Worm (Caenorhabditis elegans) whole organism, L1 larva: Measurements from ENCODE around the gene dcn-1.

ENCODE experiments used
- C16A3.4 ChIP-seq: fragments of 150-350 bp; optimal IDR thresholded peaks from 2 replicates; lab custom pipeline; 2014; ENCODE audit warnings: missing biosample characterization, missing genetic modification characterization
- C34B4.2 ChIP-seq: sonication (generic microtip); optimal IDR thresholded peaks from 2 replicates; lab custom pipeline; 2017; ENCODE audit warnings: mild to moderate bottlenecking, missing genetic modification characterization, missing compliant biosample characterization
- F16B12.6 ChIP-seq: fragments of 150-350 bp; optimal IDR thresholded peaks from 2 replicates; lab custom pipeline; 2014; ENCODE audit warnings: missing biosample characterization, missing genetic modification characterization
- Y116A8C.19 ChIP-seq: sonication (generic microtip); optimal IDR thresholded peaks from 2 replicates; lab custom pipeline; 2016; ENCODE audit warnings: missing compliant biosample characterization, missing genetic modification characterization, borderline replicate concordance
- aha-1 ChIP-seq: fragments of 150-350 bp; optimal IDR thresholded peaks from 2 replicates; lab custom pipeline; 2014; ENCODE audit warnings: missing biosample characterization, missing genetic modification characterization
- ama-1 ChIP-seq: fragments of 150-350 bp; optimal IDR thresholded peaks from 2 replicates; lab custom pipeline; 2014
- blmp-1 ChIP-seq: fragments of 150-350 bp; optimal IDR thresholded peaks from 2 replicates; lab custom pipeline; 2014; ENCODE audit warnings: missing biosample characterization, missing genetic modification characterization
- ceh-63 ChIP-seq: fragments of 200-800 bp; sonication (Bioruptor generic); optimal IDR thresholded peaks from 2 replicates; lab custom pipeline; 2018; ENCODE audit warnings: mild to moderate bottlenecking, missing genetic modification characterization, missing compliant biosample characterization
- ceh-88 ChIP-seq: fragments of 200-800 bp; sonication (Bioruptor generic); IDR thresholded peaks from 2 replicates; pipeline ENCODE4 v1.3.6; 2022; ENCODE audit warnings: missing genetic modification characterization, missing compliant biosample characterization
- ceh-90 ChIP-seq: sonication (generic microtip); optimal IDR thresholded peaks from 2 replicates; lab custom pipeline; 2016; ENCODE audit warnings: missing genetic modification characterization, missing compliant biosample characterization
- ces-1 ChIP-seq: fragments of 150-350 bp; optimal IDR thresholded peaks from 2 replicates; lab custom pipeline; 2014; ENCODE audit warnings: missing biosample characterization, missing genetic modification reagents, missing genetic modification characterization
- dpl-1 ChIP-seq, 3 experiments: fragments of 150-350 bp in 2 of 3; sonication (generic microtip) in 1 of 3; optimal IDR thresholded peaks; 2 replicates each; lab custom pipeline; 2014 to 2017; ENCODE audit warnings: missing biosample characterization in 3 of 3, missing genetic modification characterization in 3 of 3, missing genetic modification reagents in 3 of 3
- dsc-1 ChIP-seq: sonication (generic microtip); optimal IDR thresholded peaks from 2 replicates; lab custom pipeline; 2016; ENCODE audit warnings: mild to moderate bottlenecking, missing genetic modification characterization, missing compliant biosample characterization
- efl-1 ChIP-seq, 4 experiments: fragments of 150-350 bp; optimal IDR thresholded peaks in 3 of 4; peaks in 1 of 4; 1 replicate in 1 of 4; 2 replicates in 3 of 4; lab custom pipeline; 2014; ENCODE audit warnings: missing biosample characterization in 2 of 4, missing genetic modification characterization in 2 of 4, missing genetic modification reagents in 2 of 4
- efl-3 ChIP-seq: fragments of 200-800 bp; sonication (Bioruptor generic); optimal IDR thresholded peaks from 2 replicates; lab custom pipeline; 2018; ENCODE audit warnings: mild to moderate bottlenecking, missing genetic modification characterization, missing compliant biosample characterization
- elt-3 ChIP-seq, 6 experiments: fragments of 150-350 bp in 1 of 6; sonication (generic microtip); optimal IDR thresholded peaks; 2 replicates each; lab custom pipeline; 2017 to 2018; ENCODE audit warnings: missing biosample characterization in 6 of 6, missing genetic modification characterization in 6 of 6, inconsistent platforms in 1 of 6
- ets-5 ChIP-seq: fragments of 200-800 bp; sonication (Bioruptor generic); IDR thresholded peaks from 2 replicates; pipeline ENCODE4 v1.3.6; 2022; ENCODE audit warnings: missing genetic modification characterization, missing compliant biosample characterization
- fkh-4 ChIP-seq: sonication (generic microtip); optimal IDR thresholded peaks from 2 replicates; lab custom pipeline; 2016; ENCODE audit warnings: missing compliant biosample characterization, missing genetic modification characterization, borderline replicate concordance
- fkh-8 ChIP-seq: sonication (generic microtip); optimal IDR thresholded peaks from 2 replicates; lab custom pipeline; 2016; ENCODE audit warnings: mild to moderate bottlenecking, missing genetic modification characterization, missing compliant biosample characterization
- grh-1 ChIP-seq: fragments of 200-800 bp; sonication (Bioruptor generic); IDR thresholded peaks from 2 replicates; pipeline ENCODE4 v1.3.6; 2022; ENCODE audit warnings: missing genetic modification reagents, missing genetic modification characterization, missing compliant biosample characterization
- hlh-17 ChIP-seq: fragments of 200-800 bp; sonication (Bioruptor generic); optimal IDR thresholded peaks from 2 replicates; lab custom pipeline; 2018; ENCODE audit warnings: missing genetic modification characterization, mild to moderate bottlenecking, missing compliant biosample characterization, moderate library complexity, borderline replicate concordance
- hlh-4 ChIP-seq: sonication (generic microtip); optimal IDR thresholded peaks from 2 replicates; lab custom pipeline; 2016; ENCODE audit warnings: mild to moderate bottlenecking, missing genetic modification characterization, missing compliant biosample characterization
- hpl-2 ChIP-seq: fragments of 150-350 bp; optimal IDR thresholded peaks from 2 replicates; lab custom pipeline; 2014; ENCODE audit warnings: missing biosample characterization, missing genetic modification reagents, missing genetic modification characterization
- irx-1 ChIP-seq: sonication (generic microtip); optimal IDR thresholded peaks from 2 replicates; lab custom pipeline; 2016; ENCODE audit warnings: missing genetic modification characterization, missing compliant biosample characterization
- isw-1 ChIP-seq: fragments of 200-800 bp; sonication (Bioruptor generic); IDR thresholded peaks from 2 replicates; pipeline ENCODE4 v1.3.6; 2022; ENCODE audit warnings: missing genetic modification characterization, missing compliant biosample characterization
- lin-15B ChIP-seq: fragments of 150-350 bp; sonication (generic microtip); optimal IDR thresholded peaks from 3 replicates; lab custom pipeline; 2014; ENCODE audit warnings: missing biosample characterization, missing genetic modification characterization
- lin-35 ChIP-seq, 2 experiments: fragments of 150-350 bp; optimal IDR thresholded peaks; 2 replicates each; lab custom pipeline; 2014; ENCODE audit warnings: missing biosample characterization in 2 of 2, missing genetic modification characterization in 2 of 2, missing genetic modification reagents in 2 of 2
- lin-39 ChIP-seq: fragments of 150-350 bp; optimal IDR thresholded peaks from 2 replicates; lab custom pipeline; 2014; ENCODE audit warnings: missing biosample characterization, missing genetic modification reagents, missing genetic modification characterization
- lir-3 ChIP-seq: sonication (generic microtip); optimal IDR thresholded peaks from 2 replicates; lab custom pipeline; 2016; ENCODE audit warnings: mild to moderate bottlenecking, missing genetic modification characterization, moderate library complexity, missing compliant biosample characterization; ENCODE audit not compliant: poor library complexity
- mab-9 ChIP-seq: fragments of 200-800 bp; sonication (Bioruptor generic); IDR thresholded peaks from 2 replicates; pipeline ENCODE4 v1.3.6; 2022; ENCODE audit warnings: missing genetic modification reagents, missing genetic modification characterization, missing compliant biosample characterization
- mdl-1 ChIP-seq, 2 experiments: fragments of 150-350 bp; optimal IDR thresholded peaks; 2 replicates each; lab custom pipeline; 2014 to 2017; ENCODE audit warnings: missing biosample characterization in 2 of 2, missing genetic modification characterization in 2 of 2, inconsistent platforms in 1 of 2
- mef-2 ChIP-seq: fragments of 150-350 bp; optimal IDR thresholded peaks from 2 replicates; lab custom pipeline; 2014; ENCODE audit warnings: missing biosample characterization, missing genetic modification characterization
- mep-1 ChIP-seq: fragments of 150-350 bp; optimal IDR thresholded peaks from 2 replicates; lab custom pipeline; 2014; ENCODE audit warnings: missing biosample characterization, missing genetic modification characterization
- nhr-12 ChIP-seq: sonication (generic microtip); optimal IDR thresholded peaks from 2 replicates; lab custom pipeline; 2017; ENCODE audit warnings: missing biosample characterization, missing genetic modification characterization
- nhr-19 ChIP-seq: fragments of 200-800 bp; sonication (Bioruptor generic); conservative IDR thresholded peaks from 2 replicates; pipeline ENCODE4 v1.3.6; 2022; ENCODE audit warnings: missing genetic modification characterization, missing compliant biosample characterization
- nhr-237 ChIP-seq: fragments of 150-350 bp; optimal IDR thresholded peaks from 2 replicates; lab custom pipeline; 2014; ENCODE audit warnings: missing biosample characterization, missing genetic modification characterization
- nhr-47 ChIP-seq: sonication (generic microtip); optimal IDR thresholded peaks from 2 replicates; lab custom pipeline; 2016; ENCODE audit warnings: mild to moderate bottlenecking, missing genetic modification characterization, moderate library complexity, missing compliant biosample characterization
- nhr-77 ChIP-seq: fragments of 150-350 bp; optimal IDR thresholded peaks from 2 replicates; lab custom pipeline; 2014; ENCODE audit warnings: missing biosample characterization, missing genetic modification characterization
- nhr-84 ChIP-seq: sonication (generic microtip); optimal IDR thresholded peaks from 2 replicates; lab custom pipeline; 2017; ENCODE audit warnings: missing biosample characterization, missing genetic modification characterization
- pqm-1 ChIP-seq: sonication (generic microtip); optimal IDR thresholded peaks from 3 replicates; lab custom pipeline; 2017; ENCODE audit warnings: missing biosample characterization, missing genetic modification characterization
- sptf-1 ChIP-seq: fragments of 150-350 bp; optimal IDR thresholded peaks from 2 replicates; lab custom pipeline; 2014; ENCODE audit warnings: missing biosample characterization, missing genetic modification characterization
- sup-37 ChIP-seq: fragments of 200-800 bp; sonication (Bioruptor generic); optimal IDR thresholded peaks from 2 replicates; lab custom pipeline; 2018; ENCODE audit warnings: mild to moderate bottlenecking, missing genetic modification characterization, missing compliant biosample characterization
- tlp-1 ChIP-seq: fragments of 150-350 bp; optimal IDR thresholded peaks from 2 replicates; lab custom pipeline; 2014; ENCODE audit warnings: missing biosample characterization, missing genetic modification characterization
- unc-30 ChIP-seq: sonication (generic microtip); optimal IDR thresholded peaks from 2 replicates; lab custom pipeline; 2017; ENCODE audit warnings: missing biosample characterization, missing genetic modification characterization
- unc-62 ChIP-seq: fragments of 150-350 bp; optimal IDR thresholded peaks from 2 replicates; lab custom pipeline; 2014; ENCODE audit warnings: missing biosample characterization, missing genetic modification reagents, missing genetic modification characterization
- unc-86 ChIP-seq: sonication (generic microtip); optimal IDR thresholded peaks from 2 replicates; lab custom pipeline; 2016; ENCODE audit warnings: missing genetic modification characterization, missing compliant biosample characterization
- vab-15 ChIP-seq: sonication (generic microtip); optimal IDR thresholded peaks from 2 replicates; lab custom pipeline; 2017; ENCODE audit warnings: missing genotype, mild to moderate bottlenecking, missing genetic modification characterization, missing compliant biosample characterization
- ztf-11 ChIP-seq, 2 experiments: sonication (generic microtip); optimal IDR thresholded peaks; 2 replicates each; lab custom pipeline; 2016 to 2017; ENCODE audit warnings: missing genetic modification characterization in 2 of 2, missing biosample characterization in 1 of 2, missing compliant biosample characterization in 1 of 2
- ztf-4 ChIP-seq: fragments of 150-350 bp; optimal IDR thresholded peaks from 2 replicates; lab custom pipeline; 2014; ENCODE audit warnings: missing biosample characterization, missing genetic modification characterization

Gene dcn-1

DNA sequence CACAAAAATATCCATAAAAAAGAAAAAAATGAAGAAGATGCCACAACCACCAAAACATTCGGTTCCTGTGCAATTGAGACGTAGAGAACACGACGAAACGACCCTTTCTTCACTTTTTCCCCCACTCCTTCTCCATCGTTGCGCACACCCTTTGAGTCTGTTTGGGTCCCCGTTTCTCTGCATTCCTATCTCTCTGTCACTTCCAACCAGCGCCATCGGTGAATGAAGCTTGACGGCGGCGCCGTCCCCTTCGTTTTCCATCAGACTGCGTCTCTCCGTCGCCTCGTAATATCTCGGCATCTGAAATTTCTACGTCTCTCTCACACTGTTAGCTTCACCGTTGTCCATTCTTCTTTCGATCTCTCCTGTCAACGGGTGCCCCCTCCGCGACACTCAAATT is 21.9 kb downstream of the dcn-1 start (continued):
- TF ChIP-seq irx-1 (tag; lab: Kevin White, UChicago) (no peak), dsc-1 (tag; lab: Kevin White, UChicago) (no peak), aha-1 (tag; lab: Kevin White, UChicago) (no peak), ets-5 (no peak), mdl-1 (tag; optimal IDR thresholded peaks at IDR 0.05; lab: Kevin White, UChicago) (no peak), nhr-237 (tag; lab: Kevin White, UChicago) (no peak), nhr-77 (tag; lab: Kevin White, UChicago) (no peak), nhr-12 (tag; lab: Kevin White, UChicago) (no peak), nhr-19 (GFP tag; lab: Robert Waterston, UW) (no peak), ztf-11 (tag; optimal IDR thresholded peaks at IDR 0.05; lab: Kevin White, UChicago) (peak in 1 of 2 experiments; percentile 25), unc-86 (tag; lab: Kevin White, UChicago) (peak; percentile 40), vab-15 (tag; lab: Kevin White, UChicago) (no peak), lin-35 (GFP tag; optimal IDR thresholded peaks at IDR 0.05; lab: Kevin White, UChicago) (peak in 1 of 2 experiments; percentile 37), unc-62 (GFP tag; lab: Kevin White, UChicago) (no peak), F16B12.6 (tag; lab: Kevin White, UChicago) (no peak), blmp-1 (tag; lab: Kevin White, UChicago) (peak; percentile 7)

DNA sequence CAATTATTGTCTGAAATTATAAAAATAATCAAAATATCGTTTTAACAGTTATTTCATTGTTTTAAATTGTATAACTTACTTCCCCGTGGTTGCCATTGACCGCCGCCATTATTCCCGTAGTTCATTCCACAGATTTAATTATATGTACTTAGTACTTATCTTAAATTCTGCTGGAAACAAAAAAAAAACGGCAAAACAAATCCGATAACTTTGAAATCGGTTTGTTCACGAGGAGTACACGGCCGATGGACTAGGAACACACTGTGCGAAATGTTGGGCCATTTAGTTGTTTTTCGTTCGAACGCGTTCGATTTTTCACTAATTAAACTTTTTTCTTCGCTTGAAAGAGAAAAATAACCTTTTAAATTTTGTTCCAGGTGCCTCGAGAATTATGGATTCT is 29.4 kb downstream of the dcn-1 start, which contains the start of the genes B0285.3 and lcmt-1:
Gene B0285.3, minus strand, starts transcription at position 267 of the 400 bp plus-strand sequence.
Gene lcmt-1, plus strand, starts transcription at position 377 of the 400 bp plus-strand sequence.
- peak; percentile 5; the same call in 1 of the 2 replicates for TF ChIP-seq isw-1 (GFP tag; lab: Robert Waterston, UW)
- no peak for TF ChIP-seq mdl-1 (tag; optimal IDR thresholded peaks at IDR 0.05; lab: Kevin White, UChicago)
- peak; percentile 84 for TF ChIP-seq ceh-90 (tag; lab: Kevin White, UChicago)
- peak; percentile 70 for TF ChIP-seq mep-1 (tag; lab: Kevin White, UChicago)
- peak; percentile 75 for TF ChIP-seq fkh-4 (tag; lab: Kevin White, UChicago)
- no peak for TF ChIP-seq ztf-4 (tag; lab: Kevin White, UChicago)
- TF ChIP-seq hpl-2, result no peak
- TF ChIP-seq F16B12.6 (tag; lab: Kevin White, UChicago), result peak; percentile 24
- no peak for TF ChIP-seq Y116A8C.19
- no peak for TF ChIP-seq ceh-63 (GFP tag; lab: Kevin White, UChicago)
- TF ChIP-seq nhr-12 (tag; lab: Kevin White, UChicago), result no peak
- peak; percentile 42 for TF ChIP-seq hlh-4 (tag; lab: Kevin White, UChicago)
- TF ChIP-seq unc-30 (tag; lab: Kevin White, UChicago), result no peak
- TF ChIP-seq unc-86 (tag; lab: Kevin White, UChicago), result peak; percentile 31
- no peak for TF ChIP-seq aha-1 (tag; lab: Kevin White, UChicago)
- TF ChIP-seq grh-1, result no peak
- TF ChIP-seq blmp-1 (tag; lab: Kevin White, UChicago), result peak; percentile 31
- TF ChIP-seq ama-1, result no peak
- TF ChIP-seq nhr-84, result no peak
- TF ChIP-seq tlp-1, result no peak
- TF ChIP-seq nhr-47 (tag; lab: Kevin White, UChicago), result peak; percentile 75
- TF ChIP-seq sup-37 (GFP tag; lab: Kevin White, UChicago), result no peak
- peak; percentile 24 to 60 (median 50) for TF ChIP-seq dpl-1 (GFP tag; optimal IDR thresholded peaks at IDR 0.05; lab: Kevin White, UChicago)
- TF ChIP-seq lin-15B (tag; lab: Kevin White, UChicago), result peak; percentile 3
- no peak for TF ChIP-seq pqm-1
- TF ChIP-seq C34B4.2 (tag; lab: Kevin White, UChicago), result no peak
- TF ChIP-seq sptf-1 (tag; lab: Kevin White, UChicago), result no peak
- TF ChIP-seq irx-1 (tag; lab: Kevin White, UChicago), result peak; percentile 79
- TF ChIP-seq C16A3.4, result no peak
- TF ChIP-seq dsc-1 (tag; lab: Kevin White, UChicago), result peak; percentile 75
- no peak for TF ChIP-seq vab-15 (tag; lab: Kevin White, UChicago)
- peak; percentile 33; the same call in 1 of the 2 replicates for TF ChIP-seq mab-9 (GFP tag; lab: Robert Waterston, UW)
- peak; percentile 38 for TF ChIP-seq fkh-8 (tag; lab: Kevin White, UChicago)
- TF ChIP-seq ceh-88 (GFP tag; lab: Robert Waterston, UW), result no peak
- peak; percentile 37 to 63 for TF ChIP-seq efl-1 (optimal IDR thresholded peaks at IDR 0.05; lab: Kevin White, UChicago)
- peak; percentile 63 to 95 for TF ChIP-seq efl-1 (GFP tag; optimal IDR thresholded peaks at IDR 0.05 in 1 of 2; lab: Kevin White, UChicago)
- TF ChIP-seq ztf-11 (tag; optimal IDR thresholded peaks at IDR 0.05; lab: Kevin White, UChicago), result peak in 1 of 2 experiments; percentile 84
- TF ChIP-seq efl-3, result no peak
- TF ChIP-seq ces-1 (GFP tag; lab: Kevin White, UChicago), result no peak
- TF ChIP-seq hlh-17 (GFP tag; lab: Kevin White, UChicago), result no peak
- no peak for TF ChIP-seq mef-2 (tag; lab: Kevin White, UChicago)
- peak; percentile 87 for TF ChIP-seq lir-3 (tag; lab: Kevin White, UChicago)
- no peak for TF ChIP-seq lin-39 (tag; lab: Kevin White, UChicago)
- no peak for TF ChIP-seq elt-3 (tag; optimal IDR thresholded peaks at IDR 0.05; lab: Kevin White, UChicago)
